Worm (Caenorhabditis elegans) whole organism, L1 larva: ENCODE measurements around the gene eif-2D.
A peak's percentile ranks its signal among the peaks of the same experiment; 100 is the strongest.

Experiments used
- nhr-85 ChIP-seq: sonication (generic microtip); peaks from one replicate; lab custom pipeline; 2016; ENCODE audit warnings: missing genetic modification characterization, inconsistent platforms, missing compliant biosample characterization
- ztf-11 ChIP-seq, 2 experiments: sonication (generic microtip); optimal IDR thresholded peaks; 2 replicates each; lab custom pipeline; 2016 to 2017; ENCODE audit warnings: missing genetic modification characterization in 2 of 2, missing biosample characterization in 1 of 2, missing compliant biosample characterization in 1 of 2

DNA sequence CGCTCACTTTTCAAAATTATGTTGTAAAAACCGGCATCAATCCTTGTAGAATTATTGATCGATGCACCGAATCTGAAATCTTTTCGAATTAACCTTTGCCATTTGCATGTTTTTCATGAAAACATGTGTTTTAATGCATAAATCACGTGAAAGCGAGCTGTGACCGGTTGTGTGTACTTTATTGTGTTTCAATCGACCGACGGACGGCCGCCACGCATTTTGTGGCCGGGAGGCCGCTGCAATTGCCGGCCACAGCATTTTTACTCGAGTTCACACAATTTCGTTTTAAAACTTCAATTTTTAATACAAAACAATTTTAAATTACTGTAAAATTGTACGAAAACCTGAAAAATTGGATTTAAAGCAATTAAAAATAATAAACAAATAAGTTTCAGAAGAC is 2.6 kb upstream of the eif-2D start, which contains the start of gene C25H3.11:
- no peak for TF ChIP-seq ztf-11 (tag; optimal IDR thresholded peaks at IDR 0.05; lab: Kevin White, UChicago)
- TF ChIP-seq nhr-85 (tag; lab: Kevin White, UChicago): peak; percentile 70
